Fruit fly (Drosophila melanogaster): ENCODE data around the gene CG1631.

CG1631 gene

DNA sequence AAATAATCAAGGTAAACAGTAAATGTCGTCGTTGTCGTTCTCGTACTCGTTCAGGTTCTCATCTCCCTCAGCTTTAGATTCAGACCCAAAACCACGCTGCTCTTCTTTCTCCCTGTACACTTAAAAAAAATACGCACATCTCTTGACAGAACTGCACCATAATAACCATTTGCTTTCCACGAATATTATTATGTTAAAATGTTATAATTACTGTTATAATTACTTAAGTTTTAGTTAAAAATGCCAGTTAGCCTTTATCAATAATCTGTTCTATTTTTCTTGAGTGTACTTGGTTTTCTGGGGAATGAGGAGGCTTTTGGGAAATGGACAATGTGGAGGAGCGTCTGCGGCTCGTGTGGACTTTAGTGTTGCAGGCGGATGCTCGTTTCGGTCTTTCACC, 15.0 kb downstream of the CG1631 start (continued):
- TF ChIP-seq Jarid2 (GFP tag; optimal IDR thresholded peaks at IDR 0.05) (no peak), YL-1 (GFP tag; optimal IDR thresholded peaks at IDR 0.05) (no peak), sr (GFP tag; IDR thresholded peaks at IDR 0.05) (no peak), CG7839 (tag; optimal IDR thresholded peaks at IDR 0.05) (peak; percentile 52), tin (GFP tag; optimal IDR thresholded peaks at IDR 0.05) (peak; percentile 3), Ssrp (tag; optimal IDR thresholded peaks at IDR 0.05) (peak; percentile 10), croc (GFP tag; conservative IDR thresholded peaks at IDR 0.05) (peak; percentile 28; the same call in 1 of the 3 replicates), aop (GFP tag; IDR thresholded peaks at IDR 0.05) (no peak), CG17568 (GFP tag; optimal IDR thresholded peaks at IDR 0.05) (no peak), CG14441 (GFP tag; IDR thresholded peaks at IDR 0.05) (peak; percentile 24; the same call in 1 of the 2 replicates), nmo (GFP tag; optimal IDR thresholded peaks at IDR 0.05) (peak; percentile 25), CG12391 (tag; optimal IDR thresholded peaks at IDR 0.05) (peak; percentile 27), CoRest (tag; optimal IDR thresholded peaks at IDR 0.05) (peak; percentile 12), disco-r (GFP tag; optimal IDR thresholded peaks at IDR 0.05) (no peak), ara (GFP tag; IDR thresholded peaks at IDR 0.05) (0 out of 2 replicates have a peak, but pooled peaks have one; percentile 9), Pdp1 (GFP tag; optimal IDR thresholded peaks at IDR 0.05) (no peak), CG32532 (GFP tag; IDR thresholded peaks at IDR 0.05) (peak; percentile 25; the same call in 1 of the 2 replicates), Ets65A (GFP tag) (peak; percentile 22), row (GFP tag; IDR thresholded peaks at IDR 0.05) (peak; percentile 38; the same call in 1 of the 3 replicates), ftz-f1 (GFP tag; optimal IDR thresholded peaks at IDR 0.05) (no peak), CG7556 (GFP tag; optimal IDR thresholded peaks at IDR 0.05) (peak; percentile 25), ind (GFP tag; optimal IDR thresholded peaks at IDR 0.05) (peak; percentile 7), CG18599 (GFP tag; optimal IDR thresholded peaks at IDR 0.05) (peak; percentile 38), CG14710 (tag; optimal IDR thresholded peaks at IDR 0.05) (peak; percentile 12), prd (optimal IDR thresholded peaks at IDR 0.05) (no peak), prd (GFP tag; IDR thresholded peaks at IDR 0.05) (peak; percentile 63; the same call in 2 of the 3 replicates), lab (GFP tag; optimal IDR thresholded peaks at IDR 0.05) (peak; percentile 19), CG2712 (tag; optimal IDR thresholded peaks at IDR 0.05) (peak; percentile 59), ssp (GFP tag; IDR thresholded peaks at IDR 0.05) (no peak), CG18262 (tag; optimal IDR thresholded peaks at IDR 0.05) (peak; percentile 54), Ptx1 (GFP tag; IDR thresholded peaks at IDR 0.05) (peak; percentile 36; the same call in 1 of the 2 replicates), gsb-n (tag; optimal IDR thresholded peaks at IDR 0.05) (peak; percentile 3), jigr1 (GFP tag; IDR thresholded peaks at IDR 0.05) (no peak), CG8281 (tag; optimal IDR thresholded peaks at IDR 0.05) (no peak), CG15269 (tag; optimal IDR thresholded peaks at IDR 0.05) (peak; percentile 4), dmrt99B (tag; optimal IDR thresholded peaks at IDR 0.05) (peak; percentile 47), so (GFP tag; IDR thresholded peaks at IDR 0.05) (no peak), CG1603 (tag; optimal IDR thresholded peaks at IDR 0.05) (peak; percentile 45), fu2 (GFP tag; optimal IDR thresholded peaks at IDR 0.05) (no peak), grn (GFP tag; optimal IDR thresholded peaks at IDR 0.05) (no peak), bcd (GFP tag; optimal IDR thresholded peaks at IDR 0.05) (peak; percentile 12), H15 (GFP tag; IDR thresholded peaks at IDR 0.05) (0 out of 3 replicates have a peak, but pooled peaks have one; percentile 29), Oli (tag; optimal IDR thresholded peaks at IDR 0.05) (peak; percentile 25), CG13424 (tag; optimal IDR thresholded peaks at IDR 0.05) (peak; percentile 25), dmrt11E (tag; optimal IDR thresholded peaks at IDR 0.05) (peak; percentile 43), Blimp-1 (GFP tag; optimal IDR thresholded peaks at IDR 0.05) (peak; percentile 41), vvl (GFP tag; IDR thresholded peaks at IDR 0.05) (peak; percentile 20; the same call in 1 of the 2 replicates), CG4282 (GFP tag; optimal IDR thresholded peaks at IDR 0.05) (no peak), inv (GFP tag; IDR thresholded peaks at IDR 0.05; ENCODE audit: partially characterized antibody) (no peak), gem (tag; optimal IDR thresholded peaks at IDR 0.05) (peak; percentile 60)
